Worm (Caenorhabditis elegans) whole organism, L1 larva: ENCODE data around the gene C09H10.9.

Experiments
- alr-1 ChIP-seq: fragments of 200-800 bp; sonication (Bioruptor generic); optimal IDR thresholded peaks from 2 replicates; lab custom pipeline; 2018; ENCODE audit warnings: borderline replicate concordance, mild to moderate bottlenecking, missing genetic modification characterization, missing compliant biosample characterization
- ceh-90 ChIP-seq: sonication (generic microtip); optimal IDR thresholded peaks from 2 replicates; lab custom pipeline; 2016; ENCODE audit warnings: missing genetic modification characterization, missing compliant biosample characterization
- ces-1 ChIP-seq: fragments of 150-350 bp; optimal IDR thresholded peaks from 2 replicates; lab custom pipeline; 2014; ENCODE audit warnings: missing biosample characterization, missing genetic modification reagents, missing genetic modification characterization
- efl-3 ChIP-seq: fragments of 200-800 bp; sonication (Bioruptor generic); optimal IDR thresholded peaks from 2 replicates; lab custom pipeline; 2018; ENCODE audit warnings: mild to moderate bottlenecking, missing genetic modification characterization, missing compliant biosample characterization
- grh-1 ChIP-seq: fragments of 200-800 bp; sonication (Bioruptor generic); IDR thresholded peaks from 2 replicates; pipeline ENCODE4 v1.3.6; 2022; ENCODE audit warnings: missing genetic modification reagents, missing genetic modification characterization, missing compliant biosample characterization
- nhr-11 ChIP-seq: fragments of 150-350 bp; optimal IDR thresholded peaks from 2 replicates; lab custom pipeline; 2014; ENCODE audit warnings: missing biosample characterization, missing genetic modification characterization
- nhr-237 ChIP-seq: fragments of 150-350 bp; optimal IDR thresholded peaks from 2 replicates; lab custom pipeline; 2014; ENCODE audit warnings: missing biosample characterization, missing genetic modification characterization
- pag-3 ChIP-seq: sonication (generic microtip); optimal IDR thresholded peaks from 2 replicates; lab custom pipeline; 2017; ENCODE audit warnings: missing genetic modification characterization, mild to moderate bottlenecking, missing compliant biosample characterization, antibody characterized with exemption, borderline replicate concordance; ENCODE audit not compliant: insufficient read depth
- pax-3 ChIP-seq: fragments of 200-800 bp; sonication (Bioruptor generic); optimal IDR thresholded peaks from 2 replicates; lab custom pipeline; 2018; ENCODE audit warnings: mild to moderate bottlenecking, missing genetic modification characterization, moderate library complexity, missing compliant biosample characterization
- unc-62 ChIP-seq: fragments of 150-350 bp; optimal IDR thresholded peaks from 2 replicates; lab custom pipeline; 2014; ENCODE audit warnings: missing biosample characterization, missing genetic modification reagents, missing genetic modification characterization
- ztf-11 ChIP-seq, 2 experiments: sonication (generic microtip); optimal IDR thresholded peaks; 2 replicates each; lab custom pipeline; 2016 to 2017; ENCODE audit warnings: missing genetic modification characterization in 2 of 2, missing biosample characterization in 1 of 2, missing compliant biosample characterization in 1 of 2

ce11 chrII:11057256-11057655 is 47.0 kb upstream of the C09H10.9 start:
- TF ChIP-seq nhr-237 (tag; lab: Kevin White, UChicago) (no peak), efl-3 (GFP tag; lab: Kevin White, UChicago) (no peak), pax-3 (tag; lab: Kevin White, UChicago) (no peak), ceh-90 (tag; lab: Kevin White, UChicago) (no peak), nhr-11 (tag; lab: Kevin White, UChicago) (no peak), grh-1 (no peak), pag-3 (tag; lab: Kevin White, UChicago) (no peak), ztf-11 (tag; optimal IDR thresholded peaks at IDR 0.05; lab: Kevin White, UChicago) (no peak), ces-1 (GFP tag; lab: Kevin White, UChicago) (no peak), unc-62 (GFP tag; lab: Kevin White, UChicago) (no peak), alr-1 (tag; lab: Kevin White, UChicago) (no peak)
